Fruit fly (Drosophila melanogaster): Measurements from ENCODE around the gene Mst27D.

Gene Mst27D

dm6 chr2L:7037773-7038327 lies 22.8 kb downstream of the Mst27D start, which contains the start of gene milt (continued):
- TF ChIP-seq oc (tag; optimal IDR thresholded peaks at IDR 0.05) (no peak), CG18599 (GFP tag; optimal IDR thresholded peaks at IDR 0.05) (no peak), prd (optimal IDR thresholded peaks at IDR 0.05) (no peak), prd (GFP tag; IDR thresholded peaks at IDR 0.05) (no peak; the same call in 2 of the 3 replicates), CG12071 (GFP tag; optimal IDR thresholded peaks at IDR 0.05) (no peak), GATAe (GFP tag; conservative IDR thresholded peaks at IDR 0.05) (no peak), YL-1 (GFP tag; optimal IDR thresholded peaks at IDR 0.05) (peak; percentile 88), dmrt11E (tag; optimal IDR thresholded peaks at IDR 0.05) (no peak), maf-S (GFP tag; optimal IDR thresholded peaks at IDR 0.05) (no peak), CG17612 (GFP tag; IDR thresholded peaks at IDR 0.05) (no peak), Abd-B (GFP tag; optimal IDR thresholded peaks at IDR 0.05) (no peak), grau (tag; optimal IDR thresholded peaks at IDR 0.05) (peak; percentile 3), so (GFP tag; IDR thresholded peaks at IDR 0.05) (peak; percentile 72; the same call in 2 of the 3 replicates), CG5953 (GFP tag; IDR thresholded peaks at IDR 0.05) (no peak), CG6854 (GFP tag; optimal IDR thresholded peaks at IDR 0.05) (no peak), fd3F (GFP tag; optimal IDR thresholded peaks at IDR 0.05) (no peak), chn (GFP tag; optimal IDR thresholded peaks at IDR 0.05) (no peak), CG8290 (GFP tag; optimal IDR thresholded peaks at IDR 0.05) (no peak), CG8290 (tag; optimal IDR thresholded peaks at IDR 0.05) (peak in 1 of 2 experiments; percentile 54), exex (tag; optimal IDR thresholded peaks at IDR 0.05) (peak; percentile 12), H15 (GFP tag; IDR thresholded peaks at IDR 0.05) (no peak), Lhr (GFP tag; optimal IDR thresholded peaks at IDR 0.05) (no peak), nmo (GFP tag; optimal IDR thresholded peaks at IDR 0.05) (peak; percentile 47), emc (GFP tag; optimal IDR thresholded peaks at IDR 0.05) (peak; percentile 9), CG9609 (GFP tag; optimal IDR thresholded peaks at IDR 0.05) (no peak), lilli (GFP tag; optimal IDR thresholded peaks at IDR 0.05) (peak; percentile 49), CG10543 (GFP tag; optimal IDR thresholded peaks at IDR 0.05) (no peak), fd102C (GFP tag; optimal IDR thresholded peaks at IDR 0.05) (no peak), CG6175 (GFP tag; IDR thresholded peaks at IDR 0.05) (no peak), Eip74EF (GFP tag; optimal IDR thresholded peaks at IDR 0.05) (no peak), lov (optimal IDR thresholded peaks at IDR 0.05) (no peak), lov (GFP tag; IDR thresholded peaks at IDR 0.05) (no peak), CG12155 (GFP tag; optimal IDR thresholded peaks at IDR 0.05) (no peak), onecut (GFP tag; IDR thresholded peaks at IDR 0.05) (no peak), CG6689 (GFP tag; IDR thresholded peaks at IDR 0.05) (no peak), CG9876 (GFP tag; optimal IDR thresholded peaks at IDR 0.05) (no peak), nau (GFP tag; optimal IDR thresholded peaks at IDR 0.05) (no peak), bab2 (GFP tag; optimal IDR thresholded peaks at IDR 0.05) (no peak), gcm (GFP tag; optimal IDR thresholded peaks at IDR 0.05) (no peak), Bdp1 (GFP tag; optimal IDR thresholded peaks at IDR 0.05) (no peak), inv (GFP tag; IDR thresholded peaks at IDR 0.05; ENCODE audit: partially characterized antibody) (peak; percentile 70), cas (GFP tag; IDR thresholded peaks at IDR 0.05) (no peak), Nf-YC (tag; optimal IDR thresholded peaks at IDR 0.05) (peak; percentile 98), gfzf (GFP tag; optimal IDR thresholded peaks at IDR 0.05) (peak; percentile 21), Asciz (GFP tag; optimal IDR thresholded peaks at IDR 0.05) (no peak), CG1792 (GFP tag; optimal IDR thresholded peaks at IDR 0.05) (peak; percentile 22), Xbp1 (GFP tag; optimal IDR thresholded peaks at IDR 0.05) (peak; percentile 17), CG8359 (GFP tag; optimal IDR thresholded peaks at IDR 0.05; ENCODE audit: borderline replicate concordance) (no peak), CrebB (tag; optimal IDR thresholded peaks at IDR 0.05) (no peak), p53 (GFP tag; optimal IDR thresholded peaks at IDR 0.05) (no peak), CG33213 (GFP tag; optimal IDR thresholded peaks at IDR 0.05) (no peak)

Measured in whole organism, embryonic.